Fruit fly (Drosophila melanogaster) whole organism, embryonic: ENCODE measurements around the gene Prosbeta6.

Experiments
- Ada2b ChIP-seq: fragments of 200-800 bp; sonication (Bioruptor generic); IDR thresholded peaks from 2 replicates; pipeline ENCODE4 v1.3.6; 2022; ENCODE audit warnings: missing biosample characterization, missing genetic modification characterization
- Atf-2 ChIP-seq: fragments of 200-800 bp; sonication (Bioruptor generic); optimal IDR thresholded peaks from 2 replicates; lab custom pipeline; 2016; ENCODE audit warnings: missing biosample characterization, missing genetic modification characterization
- Bteb2 ChIP-seq: fragments of 200-800 bp; sonication (Bioruptor generic); optimal IDR thresholded peaks from 2 replicates; lab custom pipeline; 2016; ENCODE audit warnings: missing biosample characterization, missing genetic modification characterization
- CG12104 ChIP-seq: fragments of 200-800 bp; sonication (Bioruptor generic); optimal IDR thresholded peaks from 3 replicates; lab custom pipeline; 2016; ENCODE audit warnings: missing biosample characterization, missing genetic modification characterization
- CG12744 ChIP-seq: fragments of 200-800 bp; sonication (Bioruptor generic); optimal IDR thresholded peaks from 2 replicates; lab custom pipeline; 2016; ENCODE audit warnings: missing biosample characterization, missing genetic modification characterization
- CG14710 ChIP-seq: fragments of 200-800 bp; sonication (Bioruptor generic); optimal IDR thresholded peaks from 3 replicates; lab custom pipeline; 2019; ENCODE audit warnings: missing biosample characterization, mild to moderate bottlenecking, missing genetic modification characterization, moderate library complexity
- CG15073 ChIP-seq: fragments of 200-800 bp; sonication (Bioruptor generic); optimal IDR thresholded peaks from 2 replicates; lab custom pipeline; 2016; ENCODE audit warnings: missing biosample characterization, missing genetic modification characterization
- CG15479 ChIP-seq: fragments of 200-800 bp; sonication (Bioruptor generic); optimal IDR thresholded peaks from 3 replicates; lab custom pipeline; 2019; ENCODE audit warnings: missing biosample characterization, mild to moderate bottlenecking, missing genetic modification characterization, moderate library complexity
- CG16815 ChIP-seq: fragments of 200-800 bp; sonication (Bioruptor generic); optimal IDR thresholded peaks from 3 replicates; lab custom pipeline; 2017; ENCODE audit warnings: missing biosample characterization, mild to moderate bottlenecking, missing genetic modification characterization
- CG17359 ChIP-seq: fragments of 200-800 bp; sonication (Bioruptor generic); optimal IDR thresholded peaks from 3 replicates; lab custom pipeline; 2018; ENCODE audit warnings: missing biosample characterization, mild to moderate bottlenecking, missing genetic modification characterization, moderate library complexity
- CG18764 ChIP-seq: fragments of 200-800 bp; sonication (Bioruptor generic); optimal IDR thresholded peaks from 3 replicates; lab custom pipeline; 2016; ENCODE audit warnings: missing biosample characterization, missing genetic modification characterization
- CG2120 ChIP-seq: fragments of 200-800 bp; sonication (Bioruptor generic); optimal IDR thresholded peaks from 3 replicates; lab custom pipeline; 2016; ENCODE audit warnings: missing biosample characterization, missing genetic modification characterization
- CG2678 ChIP-seq: fragments of 200-800 bp; sonication (Bioruptor generic); optimal IDR thresholded peaks from 3 replicates; lab custom pipeline; 2019; ENCODE audit warnings: missing biosample characterization, mild to moderate bottlenecking, missing genetic modification characterization, moderate library complexity
- CG2712 ChIP-seq: fragments of 200-800 bp; optimal IDR thresholded peaks from 3 replicates; lab custom pipeline; 2019; ENCODE audit warnings: missing biosample characterization, mild to moderate bottlenecking, missing genetic modification characterization, moderate library complexity
- CG32532 ChIP-seq: fragments of 200-800 bp; sonication (Bioruptor generic); IDR thresholded peaks from 2 replicates; pipeline ENCODE4 v1.3.6; 2022; ENCODE audit warnings: missing biosample characterization, missing genetic modification characterization
- CG4328 ChIP-seq: fragments of 200-800 bp; sonication (Bioruptor generic); optimal IDR thresholded peaks from 3 replicates; lab custom pipeline; 2017; ENCODE audit warnings: missing biosample characterization, missing genetic modification reagents, missing genetic modification characterization
- CG5180 ChIP-seq: fragments of 200-800 bp; sonication (Bioruptor generic); optimal IDR thresholded peaks from 3 replicates; lab custom pipeline; 2017; ENCODE audit warnings: missing biosample characterization, missing genetic modification characterization, mild to moderate bottlenecking, moderate library complexity, missing genetic modification reagents
- CG6254 ChIP-seq: fragments of 200-800 bp; sonication (Bioruptor generic); optimal IDR thresholded peaks from 3 replicates; lab custom pipeline; 2017; ENCODE audit warnings: mild to moderate bottlenecking, missing biosample characterization, missing genetic modification reagents, missing genetic modification characterization
- CG6689 ChIP-seq: fragments of 200-800 bp; sonication (Bioruptor generic); IDR thresholded peaks from 2 replicates; pipeline ENCODE4 v1.3.6; 2022; ENCODE audit warnings: missing biosample characterization, missing genetic modification characterization
- CG6813 ChIP-seq: fragments of 200-800 bp; sonication (Bioruptor generic); optimal IDR thresholded peaks from 2 replicates; lab custom pipeline; 2017; ENCODE audit warnings: missing biosample characterization, missing genetic modification characterization, mild to moderate bottlenecking, moderate library complexity, missing genetic modification reagents
- CG7745 ChIP-seq: fragments of 200-800 bp; sonication (Bioruptor generic); optimal IDR thresholded peaks from 2 replicates; lab custom pipeline; 2018; ENCODE audit warnings: missing biosample characterization, mild to moderate bottlenecking, missing genetic modification characterization, moderate library complexity
- CG8478 ChIP-seq: fragments of >200 bp; optimal IDR thresholded peaks from 2 replicates; lab custom pipeline; 2018
- CTCF ChIP-seq: fragments of 200-800 bp; sonication (Bioruptor generic); optimal IDR thresholded peaks from 2 replicates; lab custom pipeline; 2017; ENCODE audit warnings: missing biosample characterization, mild to moderate bottlenecking, missing genetic modification characterization, moderate library complexity
- Dbx ChIP-seq: fragments of 200-800 bp; sonication (Bioruptor generic); IDR thresholded peaks from 3 replicates; pipeline ENCODE4 v1.3.6; 2022; ENCODE audit warnings: missing biosample characterization, missing genetic modification characterization
- E2f1 ChIP-seq: fragments of 200-800 bp; sonication (Bioruptor generic); IDR thresholded peaks from 2 replicates; pipeline ENCODE4 v1.3.6; 2022; ENCODE audit warnings: missing biosample characterization, missing genetic modification characterization
- ERR ChIP-seq: fragments of 200-800 bp; sonication (Bioruptor generic); optimal IDR thresholded peaks from 2 replicates; lab custom pipeline; 2016; ENCODE audit warnings: missing biosample characterization, missing genetic modification characterization
- Ets97D ChIP-seq: fragments of 200-800 bp; sonication (Bioruptor generic); optimal IDR thresholded peaks from 3 replicates; lab custom pipeline; 2016; ENCODE audit warnings: missing biosample characterization, missing genetic modification characterization
- GATAe ChIP-seq: fragments of 200-800 bp; sonication (Bioruptor generic); conservative IDR thresholded peaks from 2 replicates; pipeline ENCODE4 v1.3.6; 2022; ENCODE audit warnings: missing biosample characterization, missing genetic modification characterization
- Hr3 ChIP-seq: fragments of 200-800 bp; sonication (Bioruptor generic); optimal IDR thresholded peaks from 3 replicates; lab custom pipeline; 2016; ENCODE audit warnings: missing biosample characterization, missing genetic modification characterization
- Lpt ChIP-seq: fragments of >200 bp; optimal IDR thresholded peaks from 2 replicates; lab custom pipeline; 2018; ENCODE audit warnings: missing biosample characterization, missing genetic modification characterization
- NfI ChIP-seq: fragments of 200-800 bp; sonication (Bioruptor generic); optimal IDR thresholded peaks from 3 replicates; lab custom pipeline; 2018; ENCODE audit warnings: missing biosample characterization, mild to moderate bottlenecking, missing genetic modification characterization, moderate library complexity
- Ptx1 ChIP-seq: fragments of 200-800 bp; sonication (Bioruptor generic); IDR thresholded peaks from 2 replicates; pipeline ENCODE4 v1.3.6; 2022; ENCODE audit warnings: missing biosample characterization, missing genetic modification characterization
- Spps ChIP-seq: fragments of 200-800 bp; sonication (Bioruptor generic); optimal IDR thresholded peaks from 2 replicates; lab custom pipeline; 2018; ENCODE audit warnings: missing biosample characterization, mild to moderate bottlenecking, missing genetic modification characterization
- Usf ChIP-seq: fragments of 200-800 bp; sonication (Bioruptor generic); optimal IDR thresholded peaks from 2 replicates; lab custom pipeline; 2017; ENCODE audit warnings: missing genotype, missing biosample characterization, missing genetic modification characterization
- YL-1 ChIP-seq: fragments of 200-800 bp; sonication (Bioruptor generic); optimal IDR thresholded peaks from 3 replicates; lab custom pipeline; 2017; ENCODE audit warnings: missing biosample characterization, mild to moderate bottlenecking, missing genetic modification characterization
- cad ChIP-seq: fragments of >200 bp; optimal IDR thresholded peaks from 2 replicates; lab custom pipeline; 2017; ENCODE audit warnings: missing biosample characterization, missing genetic modification characterization
- caup ChIP-seq: fragments of 200-800 bp; sonication (Bioruptor generic); optimal IDR thresholded peaks from 3 replicates; lab custom pipeline; 2017; ENCODE audit warnings: missing biosample characterization, mild to moderate bottlenecking, missing genetic modification characterization, moderate library complexity; ENCODE audit not compliant: severe bottlenecking
- chm ChIP-seq: fragments of 200-800 bp; sonication (Bioruptor generic); IDR thresholded peaks from 2 replicates; pipeline ENCODE4 v1.3.6; 2022; ENCODE audit warnings: missing biosample characterization, missing genetic modification characterization
- dimm ChIP-seq: fragments of 200-800 bp; sonication (Bioruptor generic); IDR thresholded peaks from 2 replicates; pipeline ENCODE4 v1.3.6; 2022; ENCODE audit warnings: missing biosample characterization, missing genetic modification characterization
- eve ChIP-seq, 2 experiments: fragments of >200 bp; optimal IDR thresholded peaks; 2 replicates each; lab custom pipeline; 2017; ENCODE audit warnings: missing biosample characterization in 2 of 2, missing genetic modification characterization in 2 of 2
- gsb ChIP-seq: fragments of 200-800 bp; sonication (Bioruptor generic); IDR thresholded peaks from 2 replicates; pipeline ENCODE4 v1.3.6; 2022; ENCODE audit warnings: missing biosample characterization, missing genetic modification characterization
- gsb-n ChIP-seq: fragments of 200-800 bp; sonication (Bioruptor generic); optimal IDR thresholded peaks from 3 replicates; lab custom pipeline; 2018; ENCODE audit warnings: missing biosample characterization, mild to moderate bottlenecking, missing genetic modification characterization
- klu ChIP-seq: fragments of 200-800 bp; sonication (Bioruptor generic); IDR thresholded peaks from 2 replicates; pipeline ENCODE4 v1.3.6; 2022; ENCODE audit warnings: missing biosample characterization, missing genetic modification characterization
- luna ChIP-seq: fragments of 200-800 bp; sonication (Bioruptor generic); optimal IDR thresholded peaks from 2 replicates; lab custom pipeline; 2016; ENCODE audit warnings: missing biosample characterization, missing genetic modification characterization
- pan ChIP-seq, 4 experiments: fragments of >200 bp in 3 of 4; fragments of 200-800 bp in 1 of 4; sonication (Bioruptor generic) in 1 of 4; optimal IDR thresholded peaks in 3 of 4; IDR thresholded peaks in 1 of 4; 2 replicates each; pipeline versions ENCODE4 v1.3.6 to Lab custom; 2017 to 2022; ENCODE audit warnings: missing biosample characterization in 2 of 4, missing genetic modification characterization in 2 of 4, mixed read lengths in 1 of 4
- prd ChIP-seq, 3 experiments: fragments of >200 bp in 2 of 3; fragments of 200-800 bp in 1 of 3; sonication (Bioruptor generic) in 1 of 3; optimal IDR thresholded peaks in 2 of 3; IDR thresholded peaks in 1 of 3; 2 replicates in 2 of 3; 3 replicates in 1 of 3; pipeline versions ENCODE4 v1.3.6 to Lab custom; 2017 to 2022; ENCODE audit warnings: missing biosample characterization in 1 of 3, missing genetic modification characterization in 1 of 3
- run ChIP-seq: fragments of 200-800 bp; sonication (Bioruptor generic); optimal IDR thresholded peaks from 3 replicates; lab custom pipeline; 2018; ENCODE audit warnings: missing biosample characterization, mild to moderate bottlenecking, missing genetic modification characterization
- sc ChIP-seq, 3 experiments: fragments of >200 bp in 2 of 3; fragments of 200-800 bp in 1 of 3; sonication (Bioruptor generic) in 1 of 3; optimal IDR thresholded peaks; 2 replicates in 2 of 3; 3 replicates in 1 of 3; lab custom pipeline; 2017; ENCODE audit warnings: mild to moderate bottlenecking in 1 of 3, missing biosample characterization in 1 of 3, missing genetic modification characterization in 1 of 3, missing genetic modification reagents in 1 of 3
- stwl ChIP-seq: fragments of 200-800 bp; sonication (Bioruptor generic); optimal IDR thresholded peaks from 3 replicates; lab custom pipeline; 2018; ENCODE audit warnings: missing biosample characterization, mild to moderate bottlenecking, missing genetic modification characterization, moderate library complexity
- trh ChIP-seq: fragments of 200-800 bp; sonication (Bioruptor generic); optimal IDR thresholded peaks from 2 replicates; lab custom pipeline; 2016; ENCODE audit warnings: missing biosample characterization, missing genetic modification characterization
- unpg ChIP-seq: fragments of 200-800 bp; sonication (Bioruptor generic); optimal IDR thresholded peaks from 3 replicates; lab custom pipeline; 2018; ENCODE audit warnings: missing biosample characterization, mild to moderate bottlenecking, missing genetic modification characterization, moderate library complexity

Prosbeta6 gene

dm6 chr3L:16612152-16612551 lies 1.9 kb upstream of the Prosbeta6 start, which contains the start of gene CG4101 (continued):
- TF ChIP-seq gsb-n (tag; lab: Kevin White, UChicago): peak; percentile 60
- TF ChIP-seq eve (GFP tag; optimal IDR thresholded peaks at IDR 0.05; lab: Kevin White, UChicago): no peak
- TF ChIP-seq CG7745: no peak
- TF ChIP-seq CG2712 (tag; lab: Kevin White, UChicago): peak; percentile 87
- TF ChIP-seq Ets97D (GFP tag; lab: Kevin White, UChicago): peak; percentile 79
- peak; percentile 42 for TF ChIP-seq CG6254 (GFP tag; lab: Kevin White, UChicago)
- no peak for TF ChIP-seq CG8478 (lab: Kevin White, UChicago)
- TF ChIP-seq CG16815 (GFP tag; lab: Kevin White, UChicago): peak; percentile 33
- peak; percentile 63 for TF ChIP-seq CG17359 (tag; lab: Kevin White, UChicago)
- peak; percentile 86 for TF ChIP-seq Dbx (GFP tag; lab: Robert Waterston, UW)
- no peak for TF ChIP-seq ERR (GFP tag; lab: Kevin White, UChicago)
- peak; percentile 74 for TF ChIP-seq CG12104 (GFP tag; lab: Kevin White, UChicago)
- TF ChIP-seq run: peak; percentile 41
- TF ChIP-seq Ada2b (GFP tag; lab: Robert Waterston, UW): peak; percentile 70
- TF ChIP-seq Spps (tag; lab: Kevin White, UChicago): peak; percentile 25
- TF ChIP-seq Bteb2: peak; percentile 57
- TF ChIP-seq chm (GFP tag; lab: Robert Waterston, UW): no peak
- peak; percentile 67 for TF ChIP-seq E2f1 (GFP tag; lab: Robert Waterston, UW)
- peak; percentile 92 for TF ChIP-seq CG2120 (GFP tag; lab: Kevin White, UChicago)
- peak; percentile 70 for TF ChIP-seq stwl (tag; lab: Kevin White, UChicago)
- peak; percentile 29 for TF ChIP-seq CG6813
- TF ChIP-seq CTCF (GFP tag; lab: Kevin White, UChicago): peak; percentile 29
- TF ChIP-seq Usf (GFP tag; lab: Kevin White, UChicago): no peak
- TF ChIP-seq dimm: no peak
- peak; percentile 84 for TF ChIP-seq unpg (GFP tag; lab: Kevin White, UChicago)
- peak; percentile 72 for TF ChIP-seq CG12744 (GFP tag; lab: Kevin White, UChicago)
- peak; percentile 60 for TF ChIP-seq CG4328 (GFP tag; lab: Kevin White, UChicago)
- TF ChIP-seq CG14710 (tag; lab: Kevin White, UChicago): peak; percentile 87
- peak; percentile 83 for TF ChIP-seq NfI (GFP tag; lab: Kevin White, UChicago)
- peak; percentile 62 for TF ChIP-seq Atf-2
- no peak for TF ChIP-seq CG15479 (GFP tag; lab: Kevin White, UChicago)
- TF ChIP-seq CG2678: peak; percentile 84
- peak; percentile 75 for TF ChIP-seq klu (GFP tag; lab: Robert Waterston, UW)
- TF ChIP-seq CG6689: peak; percentile 77
- peak; percentile 79 for TF ChIP-seq YL-1 (GFP tag; lab: Kevin White, UChicago)
- peak; percentile 34 for TF ChIP-seq trh (GFP tag; lab: Kevin White, UChicago)
- TF ChIP-seq cad (GFP tag; lab: Kevin White, UChicago): no peak
- TF ChIP-seq Lpt: no peak
- TF ChIP-seq sc (optimal IDR thresholded peaks at IDR 0.05; lab: Kevin White, UChicago): no peak
- TF ChIP-seq sc (GFP tag; optimal IDR thresholded peaks at IDR 0.05; lab: Kevin White, UChicago): no peak
- TF ChIP-seq gsb (GFP tag; lab: Robert Waterston, UW): no peak
- peak; percentile 83 for TF ChIP-seq Ptx1 (GFP tag; lab: Robert Waterston, UW)
- no peak for TF ChIP-seq prd (optimal IDR thresholded peaks at IDR 0.05; lab: Kevin White, UChicago)
- peak; percentile 85 for TF ChIP-seq prd (GFP tag; IDR thresholded peaks at IDR 0.05; lab: Robert Waterston, UW)
- TF ChIP-seq CG18764 (GFP tag; lab: Kevin White, UChicago): peak; percentile 52
- TF ChIP-seq caup (GFP tag; lab: Kevin White, UChicago): peak; percentile 74
- peak; percentile 84 for TF ChIP-seq CG32532 (GFP tag; lab: Robert Waterston, UW)
- TF ChIP-seq GATAe (GFP tag; lab: Robert Waterston, UW): no peak
- TF ChIP-seq CG5180: no peak
- peak; percentile 77 for TF ChIP-seq luna (GFP tag; lab: Kevin White, UChicago)
- TF ChIP-seq pan (optimal IDR thresholded peaks at IDR 0.05; lab: Kevin White, UChicago): no peak
- peak in 1 of 2 experiments; percentile 66 for TF ChIP-seq pan (GFP tag; optimal IDR thresholded peaks at IDR 0.05 in 1 of 2, IDR thresholded peaks at IDR 0.05 in 1 of 2)
- no peak for TF ChIP-seq CG15073 (GFP tag; lab: Kevin White, UChicago)
- peak; percentile 83 for TF ChIP-seq Hr3
